Fruit fly (Drosophila melanogaster) whole organism, embryonic: Measurements from ENCODE around the gene Hecw.

Experiments used
- Abd-B ChIP-seq: fragments of 200-800 bp; sonication (Bioruptor generic); optimal IDR thresholded peaks from 2 replicates; lab custom pipeline; 2018; ENCODE audit warnings: missing biosample characterization, mild to moderate bottlenecking, missing genetic modification characterization, moderate library complexity
- Blimp-1 ChIP-seq: fragments of 200-800 bp; sonication (Bioruptor generic); optimal IDR thresholded peaks from 3 replicates; lab custom pipeline; 2018; ENCODE audit warnings: missing biosample characterization, missing genetic modification characterization, mild to moderate bottlenecking, moderate library complexity, missing genetic modification reagents
- CG10274 ChIP-seq: fragments of 200-800 bp; sonication (Bioruptor generic); optimal IDR thresholded peaks from 3 replicates; lab custom pipeline; 2017; ENCODE audit warnings: missing biosample characterization, mild to moderate bottlenecking, missing genetic modification characterization
- CG10979 ChIP-seq: fragments of 200-800 bp; sonication (Bioruptor generic); optimal IDR thresholded peaks from 2 replicates; lab custom pipeline; 2018; ENCODE audit warnings: missing biosample characterization, mild to moderate bottlenecking, missing genetic modification characterization, moderate library complexity
- CG11723 ChIP-seq: fragments of 200-800 bp; sonication (Bioruptor generic); optimal IDR thresholded peaks from 2 replicates; lab custom pipeline; 2017; ENCODE audit warnings: missing biosample characterization, mild to moderate bottlenecking, missing genetic modification characterization
- CG1233 ChIP-seq: fragments of 200-800 bp; sonication (Bioruptor generic); optimal IDR thresholded peaks from 4 replicates; lab custom pipeline; 2018; ENCODE audit warnings: missing biosample characterization, mild to moderate bottlenecking, missing genetic modification characterization
- CG12769 ChIP-seq: fragments of 200-800 bp; sonication (Bioruptor generic); optimal IDR thresholded peaks from 2 replicates; lab custom pipeline; 2019; ENCODE audit warnings: missing biosample characterization, mild to moderate bottlenecking, missing genetic modification characterization, moderate library complexity
- CG14441 ChIP-seq: fragments of 200-800 bp; sonication (Bioruptor generic); IDR thresholded peaks from 2 replicates; pipeline ENCODE4 v1.3.6; 2022; ENCODE audit warnings: missing biosample characterization, missing genetic modification characterization
- CG1647 ChIP-seq: fragments of 200-800 bp; sonication (Bioruptor generic); optimal IDR thresholded peaks from 3 replicates; lab custom pipeline; 2016; ENCODE audit warnings: missing biosample characterization, missing genetic modification characterization
- CG18599 ChIP-seq: fragments of 200-800 bp; sonication (Bioruptor generic); optimal IDR thresholded peaks from 3 replicates; lab custom pipeline; 2017; ENCODE audit warnings: missing biosample characterization, missing genetic modification characterization, mild to moderate bottlenecking, moderate library complexity, missing genetic modification reagents
- CG2875 ChIP-seq: fragments of 200-800 bp; sonication (Bioruptor generic); optimal IDR thresholded peaks from 2 replicates; lab custom pipeline; 2017; ENCODE audit warnings: missing biosample characterization, mild to moderate bottlenecking, missing genetic modification characterization, missing genetic modification reagents
- CG32532 ChIP-seq: fragments of 200-800 bp; sonication (Bioruptor generic); IDR thresholded peaks from 2 replicates; pipeline ENCODE4 v1.3.6; 2022; ENCODE audit warnings: missing biosample characterization, missing genetic modification characterization
- CG4424 ChIP-seq: fragments of 200-800 bp; sonication (Bioruptor generic); optimal IDR thresholded peaks from 3 replicates; lab custom pipeline; 2016; ENCODE audit warnings: missing biosample characterization, missing genetic modification characterization
- CG6791 ChIP-seq: fragments of 200-800 bp; sonication (Bioruptor generic); IDR thresholded peaks from 3 replicates; pipeline ENCODE4 v1.3.6; 2022; ENCODE audit warnings: missing biosample characterization, missing genetic modification characterization; ENCODE audit not compliant: partially characterized antibody
- CG7839 ChIP-seq: fragments of 200-800 bp; sonication (Bioruptor generic); optimal IDR thresholded peaks from 3 replicates; lab custom pipeline; 2018; ENCODE audit warnings: missing biosample characterization, mild to moderate bottlenecking, missing genetic modification characterization, moderate library complexity
- CG7987 ChIP-seq: fragments of 200-800 bp; sonication (Bioruptor generic); optimal IDR thresholded peaks from 2 replicates; lab custom pipeline; 2018; ENCODE audit warnings: missing biosample characterization, mild to moderate bottlenecking, missing genetic modification characterization, moderate library complexity
- D ChIP-seq, 2 experiments: fragments of 200-800 bp in 1 of 2; fragments of >200 bp in 1 of 2; sonication (Bioruptor generic) in 1 of 2; optimal IDR thresholded peaks; 2 replicates in 1 of 2; 3 replicates in 1 of 2; lab custom pipeline; 2017; ENCODE audit warnings: mild to moderate bottlenecking in 1 of 2, missing biosample characterization in 1 of 2, missing genetic modification characterization in 1 of 2, missing genetic modification reagents in 1 of 2
- ERR ChIP-seq: fragments of 200-800 bp; sonication (Bioruptor generic); optimal IDR thresholded peaks from 2 replicates; lab custom pipeline; 2016; ENCODE audit warnings: missing biosample characterization, missing genetic modification characterization
- H15 ChIP-seq: fragments of 200-800 bp; sonication (Bioruptor generic); IDR thresholded peaks from 3 replicates; pipeline ENCODE4 v1.3.6; 2022; ENCODE audit warnings: missing biosample characterization, missing genetic modification characterization
- HLH3B ChIP-seq: fragments of 200-800 bp; sonication (Bioruptor generic); IDR thresholded peaks from 2 replicates; pipeline ENCODE4 v1.3.6; 2022; ENCODE audit warnings: missing biosample characterization, missing genetic modification characterization
- Hmx ChIP-seq: fragments of 200-800 bp; sonication (Bioruptor generic); optimal IDR thresholded peaks from 2 replicates; lab custom pipeline; 2016; ENCODE audit warnings: missing biosample characterization, missing genetic modification characterization
- Hr39 ChIP-seq: fragments of >200 bp; optimal IDR thresholded peaks from 2 replicates; lab custom pipeline; 2017
- Myb ChIP-seq: fragments of 200-800 bp; sonication (Bioruptor generic); optimal IDR thresholded peaks from 2 replicates; lab custom pipeline; 2016; ENCODE audit warnings: missing biosample characterization, missing genetic modification characterization
- NK7.1 ChIP-seq: fragments of 200-800 bp; sonication (Bioruptor generic); optimal IDR thresholded peaks from 3 replicates; lab custom pipeline; 2016; ENCODE audit warnings: missing biosample characterization, missing genetic modification characterization
- Oli ChIP-seq: fragments of 200-800 bp; sonication (Bioruptor generic); optimal IDR thresholded peaks from 2 replicates; lab custom pipeline; 2018; ENCODE audit warnings: missing biosample characterization, mild to moderate bottlenecking, missing genetic modification characterization, moderate library complexity
- Sry-β ChIP-seq: fragments of 200-800 bp; sonication (Bioruptor generic); optimal IDR thresholded peaks from 2 replicates; lab custom pipeline; 2018; ENCODE audit warnings: missing biosample characterization, mild to moderate bottlenecking, missing genetic modification characterization, moderate library complexity
- Usf ChIP-seq: fragments of 200-800 bp; sonication (Bioruptor generic); optimal IDR thresholded peaks from 2 replicates; lab custom pipeline; 2017; ENCODE audit warnings: missing genotype, missing biosample characterization, missing genetic modification characterization
- Vsx1 ChIP-seq: fragments of 200-800 bp; sonication (Bioruptor generic); optimal IDR thresholded peaks from 2 replicates; lab custom pipeline; 2017; ENCODE audit warnings: missing biosample characterization, mild to moderate bottlenecking, missing genetic modification characterization, missing genetic modification reagents
- bowl ChIP-seq: fragments of 200-800 bp; sonication (Bioruptor generic); IDR thresholded peaks from 2 replicates; pipeline ENCODE4 v1.3.6; 2022; ENCODE audit warnings: missing biosample characterization, missing genetic modification characterization
- bsh ChIP-seq, 2 experiments: fragments of 200-800 bp; sonication (Bioruptor generic); optimal IDR thresholded peaks; 2 replicates each; lab custom pipeline; 2017 to 2018; ENCODE audit warnings: mild to moderate bottlenecking in 2 of 2, missing biosample characterization in 2 of 2, missing genetic modification characterization in 2 of 2, moderate library complexity in 1 of 2
- dm ChIP-seq: fragments of 200-800 bp; sonication (Bioruptor generic); optimal IDR thresholded peaks from 3 replicates; lab custom pipeline; 2016; ENCODE audit warnings: missing biosample characterization, missing genetic modification characterization
- en ChIP-seq: fragments of 200-800 bp; sonication (Bioruptor generic); optimal IDR thresholded peaks from 2 replicates; lab custom pipeline; 2016; ENCODE audit warnings: missing biosample characterization, missing genetic modification characterization
- eyg ChIP-seq: fragments of 200-800 bp; sonication (Bioruptor generic); optimal IDR thresholded peaks from 3 replicates; lab custom pipeline; 2016; ENCODE audit warnings: missing biosample characterization, missing genetic modification characterization
- gce ChIP-seq: fragments of 200-800 bp; sonication (Bioruptor generic); IDR thresholded peaks from 3 replicates; pipeline ENCODE4 v1.3.6; 2022; ENCODE audit warnings: missing biosample characterization, missing genetic modification characterization
- gsb ChIP-seq: fragments of 200-800 bp; sonication (Bioruptor generic); IDR thresholded peaks from 2 replicates; pipeline ENCODE4 v1.3.6; 2022; ENCODE audit warnings: missing biosample characterization, missing genetic modification characterization
- mirr ChIP-seq: fragments of 200-800 bp; sonication (Bioruptor generic); optimal IDR thresholded peaks from 3 replicates; lab custom pipeline; 2018; ENCODE audit warnings: missing biosample characterization, mild to moderate bottlenecking, missing genetic modification characterization
- psq ChIP-seq: fragments of 200-800 bp; sonication (Bioruptor generic); optimal IDR thresholded peaks from 2 replicates; lab custom pipeline; 2017; ENCODE audit warnings: missing biosample characterization, missing genetic modification characterization
- sim ChIP-seq: fragments of 200-800 bp; sonication (Bioruptor generic); IDR thresholded peaks from 2 replicates; pipeline ENCODE4 v1.3.6; 2022; ENCODE audit warnings: missing biosample characterization, missing genetic modification characterization
- sna ChIP-seq: fragments of 200-800 bp; sonication (Bioruptor generic); IDR thresholded peaks from 2 replicates; pipeline ENCODE4 v1.3.6; 2022; ENCODE audit warnings: missing biosample characterization, missing genetic modification characterization; ENCODE audit not compliant: partially characterized antibody
- tio ChIP-seq: fragments of 200-800 bp; sonication (Bioruptor generic); optimal IDR thresholded peaks from 2 replicates; lab custom pipeline; 2017; ENCODE audit warnings: missing biosample characterization, missing genetic modification characterization, inconsistent platforms
- unc-4 ChIP-seq: fragments of 200-800 bp; sonication (Bioruptor generic); IDR thresholded peaks from 2 replicates; pipeline ENCODE4 v1.3.6; 2022; ENCODE audit warnings: missing biosample characterization, missing genetic modification characterization; ENCODE audit not compliant: partially characterized antibody
- unpg ChIP-seq: fragments of 200-800 bp; sonication (Bioruptor generic); optimal IDR thresholded peaks from 3 replicates; lab custom pipeline; 2018; ENCODE audit warnings: missing biosample characterization, mild to moderate bottlenecking, missing genetic modification characterization, moderate library complexity
- yki ChIP-seq: fragments of >200 bp; optimal IDR thresholded peaks from 3 replicates; lab custom pipeline; 2018
- zen ChIP-seq: fragments of 200-800 bp; sonication (Bioruptor generic); optimal IDR thresholded peaks from 3 replicates; lab custom pipeline; 2018; ENCODE audit warnings: missing biosample characterization, mild to moderate bottlenecking, missing genetic modification characterization, moderate library complexity
- zfh2 ChIP-seq: fragments of 200-800 bp; sonication (Bioruptor generic); optimal IDR thresholded peaks from 2 replicates; lab custom pipeline; 2016; ENCODE audit warnings: missing biosample characterization, missing genetic modification characterization

Hecw gene

DNA sequence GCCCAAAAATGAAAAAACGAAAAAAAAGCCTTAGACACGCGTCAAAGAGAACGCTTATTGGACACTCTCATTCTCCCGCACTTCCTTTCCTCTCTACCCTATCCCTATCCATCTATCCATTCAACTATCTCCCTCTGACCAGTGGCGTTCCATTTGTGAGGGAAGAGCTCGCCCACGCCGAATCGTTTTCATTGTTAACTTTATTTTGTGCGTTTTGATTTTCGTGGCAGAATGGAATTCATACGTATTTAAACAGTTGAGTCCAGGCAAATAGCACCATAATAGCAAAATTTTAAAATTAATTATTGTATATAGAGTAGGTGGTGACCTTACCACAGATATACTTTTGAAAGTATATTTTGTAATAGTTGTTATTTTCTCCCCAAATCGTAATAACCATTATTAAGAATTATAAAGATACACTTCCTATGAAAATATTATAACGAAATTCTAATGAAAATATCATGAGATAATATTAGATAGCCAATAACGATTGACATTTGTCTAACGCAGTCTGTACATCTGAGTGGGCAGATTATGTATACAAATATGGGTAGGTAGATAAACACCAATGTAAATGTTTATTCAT is 32.5 kb downstream of the Hecw start (continued):
- no peak for TF ChIP-seq D (optimal IDR thresholded peaks at IDR 0.05; lab: Kevin White, UChicago)
- no peak for TF ChIP-seq D (GFP tag; optimal IDR thresholded peaks at IDR 0.05; lab: Kevin White, UChicago)
- peak; percentile 63 for TF ChIP-seq HLH3B (GFP tag; lab: Robert Waterston, UW)
- no peak for TF ChIP-seq zen
- no peak for TF ChIP-seq yki (lab: Kevin White, UChicago)
- no peak for TF ChIP-seq psq (GFP tag; lab: Kevin White, UChicago)
- TF ChIP-seq sna (GFP tag; lab: Robert Waterston, UW), result no peak
- TF ChIP-seq CG12769, result peak; percentile 88
- TF ChIP-seq unpg, result peak; percentile 83
- no peak for TF ChIP-seq CG4424 (GFP tag; lab: Kevin White, UChicago)
- TF ChIP-seq CG6791 (GFP tag; lab: Robert Waterston, UW), result no peak
- TF ChIP-seq CG1233, result peak; percentile 51
- TF ChIP-seq gsb (GFP tag; lab: Robert Waterston, UW), result no peak; the same call in 1 of the 2 replicates
- peak; percentile 36 for TF ChIP-seq CG10274 (GFP tag; lab: Kevin White, UChicago)
- TF ChIP-seq Myb (GFP tag; lab: Kevin White, UChicago), result no peak
- TF ChIP-seq CG11723 (GFP tag; lab: Kevin White, UChicago), result no peak
- TF ChIP-seq CG18599 (GFP tag; lab: Kevin White, UChicago), result peak; percentile 87
- peak; percentile 43 for TF ChIP-seq tio (GFP tag; lab: Kevin White, UChicago)
- peak; percentile 58 for TF ChIP-seq CG14441 (GFP tag; lab: Robert Waterston, UW)
- TF ChIP-seq Hr39 (lab: Kevin White, UChicago), result no peak
- TF ChIP-seq zfh2 (GFP tag; lab: Kevin White, UChicago), result peak; percentile 49
- no peak for TF ChIP-seq dm (GFP tag; lab: Kevin White, UChicago)
- peak; percentile 85 for TF ChIP-seq CG32532
- TF ChIP-seq Abd-B (GFP tag; lab: Kevin White, UChicago), result peak; percentile 28
- peak; percentile 12 for TF ChIP-seq NK7.1 (GFP tag; lab: Kevin White, UChicago)
- TF ChIP-seq CG10979 (tag; lab: Kevin White, UChicago), result no peak
- peak; percentile 36 for TF ChIP-seq Hmx
- no peak for TF ChIP-seq en (GFP tag; lab: Kevin White, UChicago)
- TF ChIP-seq ERR (GFP tag; lab: Kevin White, UChicago), result no peak
- TF ChIP-seq unc-4, result no peak
- TF ChIP-seq mirr (GFP tag; lab: Kevin White, UChicago), result peak; percentile 10
- TF ChIP-seq CG1647, result no peak
- TF ChIP-seq Blimp-1 (GFP tag; lab: Kevin White, UChicago), result no peak
- TF ChIP-seq bsh (GFP tag; optimal IDR thresholded peaks at IDR 0.05; lab: Kevin White, UChicago), result peak in 1 of 2 experiments; percentile 22
- no peak for TF ChIP-seq CG7987
- no peak for TF ChIP-seq sim
- TF ChIP-seq H15 (GFP tag; lab: Robert Waterston, UW), result 0 out of 3 replicates have a peak, but pooled peaks have one; percentile 24
- no peak; the same call in 2 of the 3 replicates for TF ChIP-seq gce (GFP tag; lab: Robert Waterston, UW)
- peak; percentile 41 for TF ChIP-seq Vsx1
- peak; percentile 88 for TF ChIP-seq CG7839 (tag; lab: Kevin White, UChicago)
- TF ChIP-seq Usf, result peak; percentile 26
- TF ChIP-seq bowl (GFP tag; lab: Robert Waterston, UW), result no peak
- TF ChIP-seq Sry-β, result no peak
- peak; percentile 68 for TF ChIP-seq Oli (tag; lab: Kevin White, UChicago)
- no peak for TF ChIP-seq CG2875 (GFP tag; lab: Kevin White, UChicago)
- TF ChIP-seq eyg (GFP tag; lab: Kevin White, UChicago), result no peak
